Worm (Caenorhabditis elegans) whole organism, dauer: ENCODE results near the gene cal-2.

ENCODE experiments used
- unc-62 ChIP-seq: sonication (generic microtip); optimal IDR thresholded peaks from 2 replicates; lab custom pipeline; 2017; ENCODE audit warnings: missing biosample characterization, missing genetic modification reagents, missing genetic modification characterization

Gene cal-2

ce11 chrII:9010708-9011107 lies 50.2 kb downstream of the cal-2 start:
- no peak for TF ChIP-seq unc-62 (GFP tag; lab: Kevin White, UChicago)
